Worm (Caenorhabditis elegans) whole organism, early embryonic: ENCODE results near the gene taf-11.1.

ENCODE experiments used
- B0310.2 ChIP-seq: sonication (generic microtip); optimal IDR thresholded peaks from 2 replicates; lab custom pipeline; 2016; ENCODE audit warnings: mild to moderate bottlenecking, missing genetic modification characterization, missing compliant biosample characterization
- F13C5.2 ChIP-seq: sonication (generic microtip); optimal IDR thresholded peaks from 2 replicates; lab custom pipeline; 2017; ENCODE audit warnings: mild to moderate bottlenecking, missing genetic modification characterization, inconsistent platforms, missing compliant biosample characterization
- aly-1 ChIP-seq: sonication (generic microtip); optimal IDR thresholded peaks from 2 replicates; lab custom pipeline; 2016; ENCODE audit warnings: missing genetic modification characterization, missing compliant biosample characterization
- ama-1 ChIP-seq: fragments of 150-350 bp; optimal IDR thresholded peaks from 2 replicates; lab custom pipeline; 2014
- ceh-13 ChIP-seq: fragments of 200-800 bp; sonication (Bioruptor generic); optimal IDR thresholded peaks from 2 replicates; lab custom pipeline; 2018; ENCODE audit warnings: mild to moderate bottlenecking, missing genetic modification characterization, missing compliant biosample characterization
- ceh-36 ChIP-seq: sonication (generic microtip); optimal IDR thresholded peaks from 2 replicates; lab custom pipeline; 2016; ENCODE audit warnings: missing genetic modification characterization, inconsistent platforms, missing compliant biosample characterization
- ets-7 ChIP-seq: sonication (generic microtip); optimal IDR thresholded peaks from 2 replicates; lab custom pipeline; 2016; ENCODE audit warnings: missing genotype, missing genetic modification characterization, missing compliant biosample characterization
- flt-1 ChIP-seq: fragments of 200-800 bp; sonication (Bioruptor generic); IDR thresholded peaks from 2 replicates; pipeline ENCODE4 v1.3.6; 2022; ENCODE audit warnings: missing genetic modification characterization, missing compliant biosample characterization
- hmbx-1 ChIP-seq: sonication (generic microtip); optimal IDR thresholded peaks from 2 replicates; lab custom pipeline; 2016; ENCODE audit warnings: mild to moderate bottlenecking, missing genetic modification characterization, missing compliant biosample characterization
- hmg-4 ChIP-seq: fragments of 200-800 bp; sonication (Bioruptor generic); optimal IDR thresholded peaks from 2 replicates; lab custom pipeline; 2018; ENCODE audit warnings: mild to moderate bottlenecking, missing genetic modification characterization, missing compliant biosample characterization
- hnd-1 ChIP-seq: sonication (generic microtip); optimal IDR thresholded peaks from 2 replicates; lab custom pipeline; 2016; ENCODE audit warnings: missing genetic modification characterization, missing compliant biosample characterization
- pes-1 ChIP-seq: fragments of 200-800 bp; sonication (Bioruptor generic); IDR thresholded peaks from 2 replicates; pipeline ENCODE4 v1.3.6; 2022; ENCODE audit warnings: missing genetic modification reagents, missing genetic modification characterization, missing compliant biosample characterization
- scrt-1 ChIP-seq: fragments of 200-800 bp; sonication (Bioruptor generic); IDR thresholded peaks from 2 replicates; pipeline ENCODE4 v1.3.6; 2022; ENCODE audit warnings: missing genetic modification characterization, missing compliant biosample characterization
- sea-1 ChIP-seq: fragments of 200-800 bp; sonication (Bioruptor generic); conservative IDR thresholded peaks from 2 replicates; pipeline ENCODE4 v1.3.6; 2022; ENCODE audit warnings: missing genetic modification characterization, missing compliant biosample characterization
- tbx-11 ChIP-seq: fragments of 200-800 bp; sonication (Bioruptor generic); IDR thresholded peaks from 2 replicates; pipeline ENCODE4 v1.3.6; 2022; ENCODE audit warnings: missing genetic modification characterization, missing compliant biosample characterization
- tbx-37 ChIP-seq: fragments of 200-800 bp; sonication (Bioruptor generic); conservative IDR thresholded peaks from 2 replicates; pipeline ENCODE4 v1.3.6; 2022; ENCODE audit warnings: missing genetic modification reagents, missing genetic modification characterization, missing compliant biosample characterization
- tra-4 ChIP-seq: sonication (generic microtip); optimal IDR thresholded peaks from 2 replicates; lab custom pipeline; 2017; ENCODE audit warnings: missing genetic modification characterization, missing compliant biosample characterization

taf-11.1 gene

DNA sequence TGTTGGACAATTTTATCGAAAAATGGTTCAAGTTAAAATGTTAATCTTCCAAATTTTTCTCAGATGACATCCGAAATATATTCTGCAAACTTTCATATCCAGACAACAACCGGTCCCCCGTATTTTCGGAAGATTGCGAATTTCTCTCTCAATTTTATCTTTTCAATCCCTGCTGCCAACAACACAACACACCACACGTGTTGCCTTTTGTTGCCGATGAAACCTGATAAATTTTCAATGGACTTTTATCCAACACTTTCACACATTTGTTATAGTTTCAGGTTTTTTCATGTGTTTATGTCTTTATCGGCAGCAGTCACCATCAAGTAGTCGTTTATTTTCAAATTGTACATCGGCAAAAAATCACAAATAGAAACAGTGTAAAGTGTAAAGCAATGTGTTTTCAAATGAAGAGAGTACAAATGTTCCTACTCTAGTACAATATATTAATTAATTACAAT, 8.7 kb upstream of the taf-11.1 start:
- TF ChIP-seq tbx-11 (GFP tag; lab: Robert Waterston, UW) (no peak), tbx-37 (no peak), ceh-36 (tag; lab: Kevin White, UChicago) (no peak), flt-1 (no peak), hmbx-1 (tag; lab: Kevin White, UChicago) (no peak)

DNA sequence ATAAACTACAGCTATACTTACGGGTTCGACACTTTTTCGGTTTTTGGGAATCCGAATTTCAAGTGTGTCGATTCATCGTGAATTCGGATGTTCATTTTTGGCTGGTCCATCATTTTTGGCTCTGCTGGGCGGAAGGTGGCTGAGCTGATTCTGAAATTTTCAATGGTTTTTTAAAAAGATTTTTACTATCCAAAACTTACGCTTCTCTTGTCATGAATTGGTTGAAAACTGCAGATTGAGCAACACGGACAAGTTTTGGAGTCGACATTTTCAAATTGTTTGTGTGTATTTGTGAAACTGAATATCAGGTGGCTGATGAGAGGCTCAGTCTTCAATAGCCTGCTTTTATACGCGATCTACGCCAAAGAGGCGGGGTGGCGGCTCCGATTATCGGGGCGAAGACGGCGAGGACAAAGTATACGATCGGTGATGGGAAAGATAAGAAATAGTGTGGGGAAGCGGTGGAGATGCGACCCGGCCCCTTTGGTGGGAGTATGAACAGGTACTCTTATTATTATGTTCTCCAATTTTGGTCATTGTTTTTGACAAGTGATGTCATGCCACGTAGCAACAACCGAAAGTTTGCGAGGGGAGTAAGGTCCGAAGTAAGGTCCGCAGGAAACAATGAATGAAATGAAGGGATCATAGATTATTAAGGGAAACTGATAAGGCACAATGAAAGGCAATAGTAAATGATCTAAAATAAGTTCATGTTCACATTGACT, 7.9 kb upstream of the taf-11.1 start, which contains the start of gene F48D6.4:
Gene F48D6.4 (minus strand): TSS at position 346 of the 725 bp plus-strand sequence.
- TF ChIP-seq F13C5.2: no peak
- TF ChIP-seq hmg-4 (GFP tag; lab: Kevin White, UChicago): no peak
- TF ChIP-seq flt-1: no peak
- TF ChIP-seq ama-1: no peak
- no peak for TF ChIP-seq scrt-1 (GFP tag; lab: Robert Waterston, UW)
- no peak for TF ChIP-seq ceh-13 (GFP tag; lab: Kevin White, UChicago)
- no peak for TF ChIP-seq hnd-1 (tag; lab: Kevin White, UChicago)
- no peak for TF ChIP-seq B0310.2 (tag; lab: Kevin White, UChicago)
- TF ChIP-seq ets-7 (tag; lab: Kevin White, UChicago): no peak
- no peak for TF ChIP-seq tbx-37
- TF ChIP-seq hmbx-1 (tag; lab: Kevin White, UChicago): no peak
- no peak for TF ChIP-seq sea-1 (GFP tag; lab: Robert Waterston, UW)
- TF ChIP-seq tbx-11 (GFP tag; lab: Robert Waterston, UW): no peak
- TF ChIP-seq aly-1: no peak
- no peak for TF ChIP-seq ceh-36 (tag; lab: Kevin White, UChicago)

DNA sequence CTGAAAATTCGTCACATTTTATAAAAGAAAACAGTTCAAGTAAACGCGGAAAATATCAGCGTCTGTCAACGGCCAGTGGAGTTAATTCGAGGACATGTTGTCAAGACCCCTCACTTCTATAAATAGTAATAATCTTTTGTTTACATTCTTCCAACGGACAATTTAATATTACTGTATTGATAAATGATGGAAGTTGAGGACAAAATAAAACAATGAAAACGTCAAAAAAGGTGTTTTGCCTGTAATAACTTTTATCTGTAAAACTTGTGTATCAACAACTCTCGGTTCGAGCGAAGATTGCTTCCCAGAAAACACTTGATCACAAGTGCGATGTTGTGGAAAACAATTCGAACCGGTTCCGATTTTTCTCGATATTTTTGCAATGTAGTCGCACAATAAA, 6.6 kb upstream of the taf-11.1 start:
- no peak for TF ChIP-seq flt-1
- TF ChIP-seq tra-4 (tag; lab: Kevin White, UChicago): no peak
- no peak for TF ChIP-seq ama-1
- no peak for TF ChIP-seq hmbx-1 (tag; lab: Kevin White, UChicago)

DNA sequence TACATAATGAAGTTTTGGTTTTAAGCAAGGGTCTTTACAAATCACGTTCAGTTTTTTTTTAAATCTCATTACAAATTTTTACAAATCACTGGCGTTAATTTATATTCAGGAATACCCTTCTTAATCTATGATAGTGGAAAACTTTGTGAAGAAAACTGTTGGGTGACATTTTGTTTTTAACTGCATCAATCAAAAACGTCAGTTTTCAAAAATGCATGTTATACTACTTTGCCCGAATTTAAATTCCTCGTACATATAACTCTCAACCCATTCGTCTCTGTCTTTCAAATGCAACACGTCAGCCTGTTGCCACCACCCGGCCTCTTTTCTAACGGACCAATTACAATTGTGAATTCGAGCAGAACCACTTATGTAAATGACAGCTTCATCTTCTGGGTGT, 6.0 kb upstream of the taf-11.1 start, which contains the start of gene hlh-13:
Gene hlh-13 (plus strand): TSS at position 301 of the 400 bp plus-strand sequence.
- TF ChIP-seq aly-1 (no peak), hnd-1 (tag; lab: Kevin White, UChicago) (no peak), hmbx-1 (tag; lab: Kevin White, UChicago) (no peak), tra-4 (tag; lab: Kevin White, UChicago) (no peak), flt-1 (no peak), tbx-37 (no peak), ceh-36 (tag; lab: Kevin White, UChicago) (no peak), F13C5.2 (no peak), tbx-11 (GFP tag; lab: Robert Waterston, UW) (no peak), ama-1 (no peak), ets-7 (tag; lab: Kevin White, UChicago) (no peak), scrt-1 (GFP tag; lab: Robert Waterston, UW) (no peak), ceh-13 (GFP tag; lab: Kevin White, UChicago) (no peak), pes-1 (GFP tag; lab: Robert Waterston, UW) (no peak), B0310.2 (tag; lab: Kevin White, UChicago) (no peak), sea-1 (GFP tag; lab: Robert Waterston, UW) (no peak), hmg-4 (GFP tag; lab: Kevin White, UChicago) (no peak)

DNA sequence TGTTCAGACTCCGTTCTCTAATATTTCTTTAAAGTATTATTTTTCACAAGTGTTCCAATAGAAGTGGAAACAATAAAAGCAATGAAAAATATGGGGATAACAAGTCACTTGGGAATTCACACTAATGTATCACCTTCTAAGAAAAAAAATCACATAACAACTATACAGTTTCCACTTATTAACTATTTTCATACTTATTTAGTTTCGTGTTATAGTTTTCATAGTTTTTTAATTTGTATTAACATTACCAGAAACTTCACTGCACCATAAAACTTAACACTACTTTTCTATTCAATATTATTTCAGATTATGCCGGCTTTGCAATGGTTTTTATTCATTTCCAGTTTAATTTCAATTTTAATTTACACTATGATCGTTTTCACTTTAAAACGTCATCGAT, 2.9 kb upstream of the taf-11.1 start, which contains the start of gene srv-5:
Gene srv-5 (plus strand): TSS at position 301 of the 400 bp plus-strand sequence.
- TF ChIP-seq tbx-11 (GFP tag; lab: Robert Waterston, UW): no peak

DNA sequence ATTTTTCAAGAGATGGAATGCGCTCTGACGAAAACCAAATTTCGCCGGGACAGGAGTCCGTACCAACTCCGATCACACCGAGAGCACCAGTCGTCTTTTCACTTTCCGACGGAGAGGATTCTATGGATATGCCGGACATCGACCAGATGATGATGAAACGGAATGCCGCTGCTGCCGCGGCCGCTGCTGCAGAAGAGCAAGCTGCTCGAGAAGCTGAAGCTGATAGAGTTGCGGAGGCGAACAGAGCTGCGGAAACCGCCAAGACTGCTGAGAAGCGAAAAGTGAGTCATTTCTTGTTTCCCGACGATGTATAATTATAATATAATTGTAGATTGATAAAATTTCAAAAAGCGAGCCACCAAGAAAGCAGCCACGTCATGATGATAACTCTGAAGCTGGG, 396 bp downstream of the taf-11.1 start:
- TF ChIP-seq ama-1 (no peak), tbx-11 (GFP tag; lab: Robert Waterston, UW) (no peak), ceh-13 (GFP tag; lab: Kevin White, UChicago) (no peak), pes-1 (GFP tag; lab: Robert Waterston, UW) (no peak), sea-1 (GFP tag; lab: Robert Waterston, UW) (no peak), ceh-36 (tag; lab: Kevin White, UChicago) (no peak), hnd-1 (tag; lab: Kevin White, UChicago) (no peak), F13C5.2 (no peak), hmbx-1 (tag; lab: Kevin White, UChicago) (no peak), tra-4 (tag; lab: Kevin White, UChicago) (no peak), scrt-1 (GFP tag; lab: Robert Waterston, UW) (no peak), flt-1 (no peak), tbx-37 (no peak), ets-7 (tag; lab: Kevin White, UChicago) (no peak), B0310.2 (tag; lab: Kevin White, UChicago) (no peak)

DNA sequence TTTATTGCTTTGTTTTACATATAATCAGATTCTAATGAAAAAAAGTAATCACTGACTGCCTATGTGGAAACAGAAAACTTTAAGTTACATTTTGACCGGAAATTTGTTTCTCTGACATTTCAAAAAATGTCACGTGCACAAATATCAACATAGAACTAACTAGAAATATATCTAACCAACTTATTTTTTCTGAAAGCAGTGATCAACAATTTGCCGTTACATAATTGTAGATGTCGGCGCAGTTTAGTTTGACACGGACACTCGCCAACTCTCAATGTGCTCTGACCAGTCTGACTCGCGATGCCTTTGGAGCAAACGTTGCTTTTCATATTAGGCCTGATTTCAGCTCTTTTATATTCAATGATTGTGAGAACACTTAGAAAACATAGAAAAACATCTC, 1.8 kb downstream of the taf-11.1 start, which contains the start of gene srv-6:
Gene srv-6 (plus strand): TSS at position 301 of the 400 bp plus-strand sequence.
- TF ChIP-seq pes-1 (GFP tag; lab: Robert Waterston, UW): no peak
- no peak for TF ChIP-seq sea-1 (GFP tag; lab: Robert Waterston, UW)
- no peak for TF ChIP-seq ama-1

DNA sequence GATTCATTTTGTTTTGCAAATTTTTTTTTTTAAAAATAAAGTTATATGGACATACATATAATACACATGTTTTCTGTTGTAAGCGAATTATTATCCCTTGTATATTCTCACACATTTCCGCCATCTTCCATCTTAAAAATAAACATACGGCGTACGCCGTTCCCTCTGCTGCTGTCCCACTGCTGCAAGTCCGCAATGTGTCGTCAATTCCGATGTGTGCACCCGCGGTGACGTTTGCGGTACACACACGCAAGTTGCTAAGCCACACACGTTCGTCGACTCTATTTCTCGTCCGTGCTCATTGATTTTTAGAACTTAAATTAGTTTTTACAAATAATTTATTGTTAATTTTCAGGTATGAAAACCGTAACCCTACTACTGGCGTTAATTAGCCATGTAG, 5.3 kb downstream of the taf-11.1 start, which contains the start of gene C52B9.4:
Gene C52B9.4 (plus strand): TSS at position 356 of the 400 bp plus-strand sequence.
- TF ChIP-seq F13C5.2: peak; percentile 21
- TF ChIP-seq tbx-37: no peak
